Worm (Caenorhabditis elegans) whole organism, young adult: ENCODE measurements around the gene lido-5.
"Not testable (repeated sequence)": the region's sequence is repeated elsewhere in the genome, so short reads cannot be mapped to it uniquely, and the experiment has no call there.

Experiments used
- B0035.1 ChIP-seq: sonication (generic microtip); optimal IDR thresholded peaks from 2 replicates; lab custom pipeline; 2016; ENCODE audit warnings: missing genetic modification characterization, mild to moderate bottlenecking, missing compliant biosample characterization, missing genotype, missing genetic modification reagents
- B0261.1 ChIP-seq: sonication (generic microtip); optimal IDR thresholded peaks from 2 replicates; lab custom pipeline; 2016; ENCODE audit warnings: mild to moderate bottlenecking, missing genetic modification characterization, moderate library complexity, missing compliant biosample characterization
- F33H1.4 ChIP-seq: fragments of 200-800 bp; sonication (Bioruptor generic); IDR thresholded peaks from 2 replicates; pipeline ENCODE4 v1.3.6; 2022; ENCODE audit warnings: missing genetic modification reagents, missing genetic modification characterization, missing compliant biosample characterization
- F39B2.1 ChIP-seq: fragments of 200-800 bp; sonication (Bioruptor generic); IDR thresholded peaks from 2 replicates; pipeline ENCODE4 v1.3.6; 2022; ENCODE audit warnings: missing genetic modification reagents, missing genetic modification characterization, missing compliant biosample characterization
- T07F8.4 ChIP-seq: sonication (generic microtip); optimal IDR thresholded peaks from 2 replicates; lab custom pipeline; 2016; ENCODE audit warnings: mild to moderate bottlenecking, missing genetic modification characterization, moderate library complexity, missing compliant biosample characterization
- T26A5.8 ChIP-seq: sonication (generic microtip); optimal IDR thresholded peaks from 2 replicates; lab custom pipeline; 2016; ENCODE audit warnings: missing genetic modification characterization, missing compliant biosample characterization
- ZK185.1 ChIP-seq: sonication (generic microtip); optimal IDR thresholded peaks from 2 replicates; lab custom pipeline; 2016; ENCODE audit warnings: mild to moderate bottlenecking, missing genetic modification characterization, missing compliant biosample characterization; ENCODE audit not compliant: poor library complexity, severe bottlenecking
- ama-1 ChIP-seq, 3 experiments: fragments of 150-350 bp in 1 of 3; sonication (generic microtip) in 2 of 3; optimal IDR thresholded peaks; 2 replicates each; lab custom pipeline; 2014 to 2018; ENCODE audit warnings: missing biosample characterization in 2 of 3, missing genetic modification characterization in 2 of 3, missing genetic modification reagents in 2 of 3
- aptf-2 ChIP-seq: fragments of 200-800 bp; sonication (Bioruptor generic); conservative IDR thresholded peaks from 2 replicates; pipeline ENCODE4 v1.3.6; 2022; ENCODE audit warnings: missing genetic modification reagents, missing genetic modification characterization, missing compliant biosample characterization
- bed-2 ChIP-seq: fragments of 200-800 bp; sonication (Bioruptor generic); IDR thresholded peaks from 2 replicates; pipeline ENCODE4 v1.3.6; 2022; ENCODE audit warnings: missing genetic modification reagents, missing genetic modification characterization, missing compliant biosample characterization
- cebp-1 ChIP-seq, 2 experiments: fragments of 200-800 bp in 1 of 2; sonication (Bioruptor generic) in 1 of 2; sonication (generic microtip) in 1 of 2; IDR thresholded peaks in 1 of 2; optimal IDR thresholded peaks in 1 of 2; 2 replicates each; pipeline versions ENCODE4 v1.3.6 to Lab custom; 2017 to 2022; ENCODE audit warnings: missing compliant biosample characterization in 2 of 2, missing genetic modification characterization in 2 of 2, mild to moderate bottlenecking in 1 of 2, missing genetic modification reagents in 1 of 2, moderate library complexity in 1 of 2
- ceh-100 ChIP-seq: fragments of 200-800 bp; sonication (Bioruptor generic); IDR thresholded peaks from 2 replicates; pipeline ENCODE4 v1.3.6; 2022; ENCODE audit warnings: missing genetic modification reagents, missing genetic modification characterization, missing compliant biosample characterization
- ceh-27 ChIP-seq: fragments of 200-800 bp; sonication (Bioruptor generic); optimal IDR thresholded peaks from 2 replicates; lab custom pipeline; 2018; ENCODE audit warnings: mild to moderate bottlenecking, missing genetic modification characterization, moderate library complexity, missing compliant biosample characterization
- efl-1 ChIP-seq: fragments of 150-350 bp; optimal IDR thresholded peaks from 2 replicates; lab custom pipeline; 2014; ENCODE audit warnings: missing biosample characterization, missing genetic modification reagents, missing genetic modification characterization
- gei-17 ChIP-seq: fragments of 200-800 bp; sonication (Bioruptor generic); optimal IDR thresholded peaks from 2 replicates; lab custom pipeline; 2018; ENCODE audit warnings: mild to moderate bottlenecking, missing genetic modification characterization, missing compliant biosample characterization
- him-1 ChIP-seq: sonication (generic microtip); optimal IDR thresholded peaks from 2 replicates; lab custom pipeline; 2016; ENCODE audit warnings: missing genotype, missing genetic modification reagents, missing genetic modification characterization, missing compliant biosample characterization
- hlh-26 ChIP-seq: fragments of 200-800 bp; sonication (Bioruptor generic); conservative IDR thresholded peaks from 2 replicates; pipeline ENCODE4 v1.3.6; 2022; ENCODE audit warnings: missing genetic modification reagents, missing genetic modification characterization, missing compliant biosample characterization
- lag-1 ChIP-seq: fragments of 200-800 bp; sonication (Bioruptor generic); IDR thresholded peaks from 2 replicates; pipeline ENCODE4 v1.3.6; 2022; ENCODE audit warnings: missing genetic modification reagents, missing genetic modification characterization, missing compliant biosample characterization
- lin-26 ChIP-seq: fragments of 200-800 bp; sonication (Bioruptor generic); IDR thresholded peaks from 2 replicates; pipeline ENCODE4 v1.3.6; 2022; ENCODE audit warnings: missing genetic modification reagents, missing genetic modification characterization, missing compliant biosample characterization
- lin-54 ChIP-seq: fragments of 200-800 bp; sonication (Bioruptor generic); optimal IDR thresholded peaks from 2 replicates; lab custom pipeline; 2018; ENCODE audit warnings: mild to moderate bottlenecking, missing genetic modification characterization, missing compliant biosample characterization
- lsl-1 ChIP-seq: fragments of 200-800 bp; sonication (Bioruptor generic); optimal IDR thresholded peaks from 2 replicates; lab custom pipeline; 2018; ENCODE audit warnings: mild to moderate bottlenecking, missing genetic modification characterization, moderate library complexity, missing compliant biosample characterization
- madf-10 ChIP-seq: sonication (generic microtip); optimal IDR thresholded peaks from 2 replicates; lab custom pipeline; 2016; ENCODE audit warnings: mild to moderate bottlenecking, missing genetic modification characterization, missing compliant biosample characterization
- madf-3 ChIP-seq: fragments of 200-800 bp; sonication (Bioruptor generic); IDR thresholded peaks from 2 replicates; pipeline ENCODE4 v1.3.6; 2022; ENCODE audit warnings: missing genetic modification reagents, missing genetic modification characterization, missing compliant biosample characterization
- madf-6 ChIP-seq: fragments of 200-800 bp; sonication (Bioruptor generic); IDR thresholded peaks from 2 replicates; pipeline ENCODE4 v1.3.6; 2022; ENCODE audit warnings: missing genetic modification reagents, missing genetic modification characterization, missing compliant biosample characterization
- mcd-1 ChIP-seq: fragments of 200-800 bp; sonication (Bioruptor generic); IDR thresholded peaks from 2 replicates; pipeline ENCODE4 v1.3.6; 2022; ENCODE audit warnings: missing genetic modification reagents, missing genetic modification characterization, missing compliant biosample characterization
- mel-28 ChIP-seq: sonication (generic microtip); optimal IDR thresholded peaks from 2 replicates; lab custom pipeline; 2016; ENCODE audit warnings: borderline replicate concordance, mild to moderate bottlenecking, missing genetic modification characterization, missing compliant biosample characterization
- nfyb-1 ChIP-seq: fragments of 200-800 bp; sonication (Bioruptor generic); IDR thresholded peaks from 2 replicates; pipeline ENCODE4 v1.3.6; 2022; ENCODE audit warnings: missing genetic modification reagents, missing genetic modification characterization, missing compliant biosample characterization
- nhr-27 ChIP-seq: fragments of 200-800 bp; sonication (Bioruptor generic); optimal IDR thresholded peaks from 2 replicates; lab custom pipeline; 2018; ENCODE audit warnings: mild to moderate bottlenecking, missing genetic modification characterization, moderate library complexity, missing compliant biosample characterization
- nhr-80 ChIP-seq: sonication (generic microtip); optimal IDR thresholded peaks from 2 replicates; lab custom pipeline; 2016; ENCODE audit warnings: missing genetic modification characterization, missing compliant biosample characterization
- nhr-90 ChIP-seq: sonication (generic microtip); optimal IDR thresholded peaks from 2 replicates; lab custom pipeline; 2016; ENCODE audit warnings: missing genotype, mild to moderate bottlenecking, missing genetic modification characterization, missing compliant biosample characterization
- pbrm-1 ChIP-seq: fragments of 200-800 bp; sonication (Bioruptor generic); IDR thresholded peaks from 2 replicates; pipeline ENCODE4 v1.3.6; 2022; ENCODE audit warnings: missing genetic modification reagents, missing genetic modification characterization, missing compliant biosample characterization
- pha-4 ChIP-seq: fragments of 150-350 bp; sonication (generic microtip); optimal IDR thresholded peaks from 2 replicates; lab custom pipeline; 2014; ENCODE audit warnings: missing biosample characterization, missing genetic modification reagents, missing genetic modification characterization
- tbx-9 ChIP-seq: sonication (generic microtip); optimal IDR thresholded peaks from 2 replicates; lab custom pipeline; 2016; ENCODE audit warnings: borderline replicate concordance, missing genetic modification characterization, inconsistent platforms, missing compliant biosample characterization
- ztf-22 ChIP-seq: fragments of 200-800 bp; sonication (Bioruptor generic); optimal IDR thresholded peaks from 2 replicates; lab custom pipeline; 2018; ENCODE audit warnings: mild to moderate bottlenecking, missing genetic modification characterization, moderate library complexity, missing compliant biosample characterization
- ztf-25 ChIP-seq: fragments of 200-800 bp; sonication (Bioruptor generic); IDR thresholded peaks from 2 replicates; pipeline ENCODE4 v1.3.6; 2022; ENCODE audit warnings: missing genetic modification reagents, missing genetic modification characterization, missing compliant biosample characterization

The lido-5 gene

DNA sequence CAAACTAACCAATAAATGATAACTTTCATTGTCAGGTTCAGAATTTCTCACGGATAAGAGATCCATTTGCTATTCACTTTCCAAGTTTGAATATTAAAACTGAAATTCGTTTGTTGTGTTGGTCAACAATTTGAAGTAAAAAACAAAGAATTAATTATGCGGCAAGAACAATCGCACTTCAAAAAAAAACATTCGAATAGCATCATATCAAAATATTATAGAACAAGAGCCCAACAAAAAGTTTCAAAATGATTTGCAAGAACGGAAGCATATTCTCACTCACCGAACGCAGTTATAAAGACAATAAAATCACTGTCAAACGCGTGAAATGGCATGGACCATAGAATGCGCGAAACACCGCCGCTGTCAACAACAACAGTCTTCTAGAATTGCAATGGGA, 24.0 kb upstream of the lido-5 start, which contains the start of gene K09E3.7:
K09E3.7 (minus strand) TSS at position 101 of the 400 bp plus-strand sequence.
- no peak for TF ChIP-seq ztf-22 (GFP tag; lab: Kevin White, UChicago)

ce11 chrX:17117359-17117758, 6.9 kb upstream of the lido-5 start, which contains the start of gene K09E3.2:
TSS of gene K09E3.2 (plus strand) at chrX:17117659.
- TF ChIP-seq T07F8.4 (tag; lab: Kevin White, UChicago); B0035.1; tbx-9: not testable (repeated sequence)

- TF ChIP-seq F39B2.1 (GFP tag; lab: Robert Waterston, UW) (no peak), B0261.1 (no peak), ztf-25 (no peak), F33H1.4 (GFP tag; lab: Robert Waterston, UW) (no peak), efl-1 (GFP tag; lab: Kevin White, UChicago) (no peak), nhr-27 (tag; lab: Kevin White, UChicago) (no peak), hlh-26 (GFP tag; lab: Robert Waterston, UW) (no peak), ceh-100 (no peak), ama-1 (optimal IDR thresholded peaks at IDR 0.05; lab: Kevin White, UChicago) (no peak), ama-1 (GFP tag; optimal IDR thresholded peaks at IDR 0.05; lab: Kevin White, UChicago) (no peak), aptf-2 (GFP tag; lab: Robert Waterston, UW) (no peak), madf-6 (no peak), nhr-90 (tag; lab: Kevin White, UChicago) (no peak), pbrm-1 (GFP tag; lab: Robert Waterston, UW) (no peak), mcd-1 (no peak), madf-10 (no peak)
- TF ChIP-seq, all 124 proteins: peak for 0
These were observed 4.6 kb upstream of the lido-5 start, which contains the start of gene lido-6 for ce11 chrX:17115089-17115488. TSS of gene lido-6 (minus strand) at chrX:17115189.

- TF ChIP-seq pha-4 (tag; lab: Kevin White, UChicago) (no peak), nfyb-1 (no peak), bed-2 (GFP tag; lab: Robert Waterston, UW) (no peak), him-1 (no peak)
These were observed 2.8 kb downstream of the lido-5 start, which contains the start of gene lido-4 for ce11 chrX:17107670-17108069. TSS of gene lido-4 (minus strand) at chrX:17107770.

DNA sequence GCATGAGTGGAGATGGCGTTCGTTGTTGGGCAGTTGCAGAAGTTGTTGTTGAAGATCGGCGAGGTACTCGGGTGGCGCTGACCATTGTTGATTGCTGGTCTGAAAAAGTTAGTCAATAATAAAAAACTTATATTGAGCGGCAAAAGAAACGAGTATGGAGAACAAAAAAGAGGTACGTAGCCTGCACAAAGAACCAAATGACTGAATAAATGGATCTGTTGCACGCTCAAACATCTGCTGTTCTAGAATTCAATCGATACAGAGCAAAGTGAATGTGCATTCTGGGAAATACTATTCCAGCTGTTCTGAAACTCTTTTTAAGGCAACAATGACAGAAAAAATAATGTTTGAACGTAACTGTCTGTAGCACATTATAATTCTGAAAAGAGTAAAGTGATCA, 9.8 kb downstream of the lido-5 start, which contains the start of gene lido-2:
lido-2 (minus strand) TSS at position 101 of the 400 bp plus-strand sequence.
- no peak for TF ChIP-seq lin-26 (GFP tag; lab: Robert Waterston, UW)
- TF ChIP-seq gei-17 (GFP tag; lab: Kevin White, UChicago) = no peak
- TF ChIP-seq lin-54 (GFP tag; lab: Kevin White, UChicago) = no peak
- no peak for TF ChIP-seq ZK185.1 (tag; lab: Kevin White, UChicago)
- TF ChIP-seq madf-3 (GFP tag; lab: Robert Waterston, UW) = no peak
- TF ChIP-seq nhr-80 (tag; lab: Kevin White, UChicago) = no peak
- no peak for TF ChIP-seq T26A5.8 (tag; lab: Kevin White, UChicago)
- TF ChIP-seq pbrm-1 (GFP tag; lab: Robert Waterston, UW) = no peak
- TF ChIP-seq mel-28 (tag; lab: Kevin White, UChicago) = no peak
- no peak for TF ChIP-seq lag-1 (GFP tag; lab: Robert Waterston, UW)
- no peak for TF ChIP-seq ceh-27 (GFP tag; lab: Kevin White, UChicago)
- no peak for TF ChIP-seq B0261.1
- no peak for TF ChIP-seq cebp-1 (GFP tag; IDR thresholded peaks at IDR 0.05; lab: Robert Waterston, UW)
- no peak for TF ChIP-seq cebp-1 (tag; optimal IDR thresholded peaks at IDR 0.05; lab: Kevin White, UChicago)
- TF ChIP-seq T07F8.4 (tag; lab: Kevin White, UChicago) = no peak
- TF ChIP-seq lsl-1 (GFP tag; lab: Kevin White, UChicago) = no peak
